Fruit fly (Drosophila melanogaster): ENCODE data around the gene CG14629.
A peak's percentile ranks its signal among the peaks of the same experiment; 100 is the strongest.

Gene CG14629

DNA sequence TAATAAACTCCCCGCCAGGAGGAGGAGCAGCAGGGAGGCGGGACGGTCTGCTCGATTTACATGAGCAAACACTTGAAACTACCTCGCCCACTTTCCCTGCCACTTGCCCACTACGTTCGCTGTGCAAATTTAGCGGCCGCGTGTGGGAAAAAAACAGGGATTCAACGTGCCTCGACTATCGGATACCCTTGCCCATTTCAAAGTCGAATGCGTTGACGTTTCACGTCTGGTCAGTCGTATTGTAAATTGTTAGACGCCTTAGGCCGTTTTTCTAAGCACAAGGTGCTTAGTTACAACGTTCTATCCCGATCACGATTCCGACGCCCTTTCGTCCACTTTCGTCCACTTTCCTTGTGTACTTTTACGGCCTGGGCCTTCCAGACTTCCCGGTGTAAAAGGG is 3.6 kb upstream of the CG14629 start:
- TF ChIP-seq ato (GFP tag; IDR thresholded peaks at IDR 0.05; ENCODE audit: partially characterized antibody) (no peak), Lpt (GFP tag; optimal IDR thresholded peaks at IDR 0.05) (no peak), CG16813 (GFP tag; IDR thresholded peaks at IDR 0.05; ENCODE audit: partially characterized antibody) (peak; percentile 51; the same call in 1 of the 3 replicates), vnd (GFP tag; IDR thresholded peaks at IDR 0.05; ENCODE audit: partially characterized antibody) (0 out of 3 replicates have a peak, but pooled peaks have one; percentile 33), CG14860 (GFP tag; IDR thresholded peaks at IDR 0.05; ENCODE audit: partially characterized antibody) (peak; percentile 24; the same call in 1 of the 3 replicates), CG10565 (GFP tag; optimal IDR thresholded peaks at IDR 0.05) (no peak), Sox102F (GFP tag; optimal IDR thresholded peaks at IDR 0.05) (no peak), Med (GFP tag) (peak; percentile 61), crol (GFP tag; IDR thresholded peaks at IDR 0.05) (0 out of 2 replicates have a peak, but pooled peaks have one; percentile 16), Hmx (GFP tag; optimal IDR thresholded peaks at IDR 0.05) (no peak), Dek (tag; optimal IDR thresholded peaks at IDR 0.05) (no peak), CG9817 (tag; optimal IDR thresholded peaks at IDR 0.05) (no peak), CG6791 (GFP tag; IDR thresholded peaks at IDR 0.05; ENCODE audit: partially characterized antibody) (0 out of 3 replicates have a peak, but pooled peaks have one; percentile 16), D19B (GFP tag; optimal IDR thresholded peaks at IDR 0.05) (peak; percentile 31), luna (GFP tag; optimal IDR thresholded peaks at IDR 0.05) (no peak), chif (GFP tag; optimal IDR thresholded peaks at IDR 0.05) (no peak), Rx (GFP tag; IDR thresholded peaks at IDR 0.05) (no peak), Optix (GFP tag; IDR thresholded peaks at IDR 0.05) (no peak), Trl (optimal IDR thresholded peaks at IDR 0.05) (no peak), Trl (GFP tag; optimal IDR thresholded peaks at IDR 0.05) (no peak), CG8359 (GFP tag; optimal IDR thresholded peaks at IDR 0.05; ENCODE audit: borderline replicate concordance) (no peak), nerfin-2 (GFP tag; IDR thresholded peaks at IDR 0.05; ENCODE audit: partially characterized antibody) (peak; percentile 53; the same call in 1 of the 2 replicates), CG17186 (GFP tag; optimal IDR thresholded peaks at IDR 0.05) (no peak)

DNA sequence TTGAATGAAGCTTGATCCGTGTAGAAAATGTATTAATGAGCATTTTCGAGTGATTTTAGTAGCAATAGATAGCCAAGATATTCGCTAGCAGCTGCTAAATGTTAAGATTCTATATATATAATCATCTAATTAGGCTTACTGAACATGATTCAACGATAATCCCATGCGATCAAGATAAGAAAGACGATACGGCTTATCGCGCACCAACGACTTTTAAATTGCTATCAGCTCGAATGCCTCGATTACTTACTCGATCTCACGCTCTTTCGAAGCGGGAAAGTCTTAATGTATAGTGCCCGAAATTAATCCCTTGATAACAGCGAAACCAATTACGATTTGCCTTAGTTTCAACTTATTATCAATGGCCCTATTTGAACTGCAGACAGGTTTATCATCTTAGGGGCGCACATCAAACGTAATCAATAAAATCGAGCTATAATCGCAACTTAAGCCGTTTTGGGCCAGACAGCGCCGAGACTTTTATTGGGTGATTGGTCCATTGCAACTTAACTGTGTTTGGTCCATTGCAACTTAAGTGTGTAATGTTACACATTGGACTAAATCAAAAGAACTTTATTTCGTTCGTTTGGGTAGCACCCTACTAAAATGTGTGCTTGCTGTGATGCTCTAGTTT is 591 bp upstream of the CG14629 start:
- TF ChIP-seq CG6791 (GFP tag; IDR thresholded peaks at IDR 0.05; ENCODE audit: partially characterized antibody) (no peak), CG8089 (GFP tag; optimal IDR thresholded peaks at IDR 0.05) (no peak), Dbx (GFP tag; IDR thresholded peaks at IDR 0.05) (no peak), CG14050 (GFP tag; IDR thresholded peaks at IDR 0.05) (no peak), CG18599 (GFP tag; optimal IDR thresholded peaks at IDR 0.05) (no peak), mirr (GFP tag; optimal IDR thresholded peaks at IDR 0.05) (peak; percentile 7), grau (tag; optimal IDR thresholded peaks at IDR 0.05) (no peak), crol (GFP tag; IDR thresholded peaks at IDR 0.05) (no peak), maf-S (GFP tag; optimal IDR thresholded peaks at IDR 0.05) (no peak), lola (GFP tag; optimal IDR thresholded peaks at IDR 0.05) (no peak), CG31224 (GFP tag; IDR thresholded peaks at IDR 0.05) (no peak), CG4424 (GFP tag; optimal IDR thresholded peaks at IDR 0.05) (no peak), exex (tag; optimal IDR thresholded peaks at IDR 0.05) (peak; percentile 98), Vsx1 (GFP tag; optimal IDR thresholded peaks at IDR 0.05) (peak; percentile 56), grn (GFP tag; optimal IDR thresholded peaks at IDR 0.05) (peak; percentile 89), CG34376 (GFP tag; optimal IDR thresholded peaks at IDR 0.05) (peak; percentile 52), sens (GFP tag) (peak; percentile 37), Usf (GFP tag; optimal IDR thresholded peaks at IDR 0.05) (no peak), Oaz (GFP tag; IDR thresholded peaks at IDR 0.05) (no peak), corto (GFP tag; optimal IDR thresholded peaks at IDR 0.05) (no peak), Atf3 (GFP tag; optimal IDR thresholded peaks at IDR 0.05) (no peak), HmgD (GFP tag; optimal IDR thresholded peaks at IDR 0.05) (no peak), zfh2 (GFP tag; optimal IDR thresholded peaks at IDR 0.05) (no peak)

All from whole organism, embryonic.